Fruit fly (Drosophila melanogaster) ovary, adult (tissue): ENCODE data around the gene CG14182.

ENCODE experiments used
- CG17801 ChIP-seq: fragments of 200-800 bp; optimal IDR thresholded peaks from 2 replicates; lab custom pipeline; 2019; ENCODE audit warnings: missing biosample characterization, mild to moderate bottlenecking, missing genetic modification characterization, moderate library complexity; ENCODE audit not compliant: partially characterized antibody

Gene CG14182

DNA sequence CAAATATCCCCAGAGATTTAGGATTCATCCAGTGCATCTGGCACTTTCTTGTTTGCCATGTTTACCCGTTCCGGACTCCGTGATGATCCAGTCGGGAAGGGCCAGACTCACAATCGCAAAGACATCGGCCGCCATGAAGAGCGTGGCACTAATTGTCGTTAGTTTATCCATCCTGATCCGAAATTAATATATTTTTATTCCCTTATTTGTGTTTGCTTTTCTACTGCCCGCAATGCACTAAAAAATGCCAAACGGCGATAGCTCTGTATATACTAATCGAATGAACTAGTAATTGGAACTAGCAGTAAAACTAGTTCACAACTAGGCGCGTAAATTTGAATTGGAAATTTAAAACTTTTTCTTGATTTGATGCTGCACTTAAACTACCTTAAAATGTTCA lies at the start of gene CG14182:
CG14182 (minus strand) TSS at position 221 of the 400 bp plus-strand sequence.
- peak; percentile 2 for TF ChIP-seq CG17801 (GFP tag; lab: Kevin White, UChicago)

DNA sequence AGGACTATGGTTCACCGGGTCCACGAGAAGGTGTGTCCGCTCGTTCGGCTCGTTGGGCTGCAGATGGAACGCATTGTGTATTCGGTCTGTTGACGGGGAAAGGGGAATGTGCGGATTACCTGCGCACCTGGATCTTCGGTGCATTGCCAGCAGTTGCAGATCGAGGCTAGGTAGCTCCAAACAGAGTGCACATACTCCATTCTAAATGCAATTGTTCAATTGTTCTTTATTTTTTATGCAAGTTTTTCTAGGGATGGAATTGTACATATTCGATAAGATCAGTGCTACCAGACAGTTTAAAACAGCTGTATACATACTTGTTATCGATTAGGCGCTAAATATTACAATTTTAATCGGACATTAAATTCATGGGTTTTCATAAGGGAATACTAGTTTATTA lies 49.1 kb upstream of the CG14182 start, which contains the start of gene Lamtor1:
Lamtor1 (minus strand) TSS at position 268 of the 400 bp plus-strand sequence.
- no peak for TF ChIP-seq CG17801 (GFP tag; lab: Kevin White, UChicago)

DNA sequence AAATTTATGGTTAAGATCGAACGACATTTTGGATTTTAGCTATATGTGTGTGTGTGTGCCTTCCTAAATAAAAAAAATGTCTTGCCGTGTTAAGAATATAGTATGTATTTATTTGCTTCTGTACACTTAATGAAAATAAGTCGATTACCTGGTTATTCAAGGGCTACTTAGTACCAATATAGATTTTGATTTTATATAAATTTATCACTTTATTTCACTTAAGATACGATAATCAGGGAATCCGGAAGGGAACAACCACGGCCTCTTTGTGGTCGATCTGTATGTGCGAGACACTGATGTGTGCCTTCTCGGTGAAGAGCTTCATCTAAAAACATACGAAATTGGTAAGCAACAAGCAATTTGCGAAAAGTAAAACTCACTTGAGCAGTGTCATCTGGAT lies 48.1 kb upstream of the CG14182 start, which contains the start of gene CG14183:
CG14183 (minus strand) TSS at position 101 of the 400 bp plus-strand sequence.
- no peak for TF ChIP-seq CG17801 (GFP tag; lab: Kevin White, UChicago)

DNA sequence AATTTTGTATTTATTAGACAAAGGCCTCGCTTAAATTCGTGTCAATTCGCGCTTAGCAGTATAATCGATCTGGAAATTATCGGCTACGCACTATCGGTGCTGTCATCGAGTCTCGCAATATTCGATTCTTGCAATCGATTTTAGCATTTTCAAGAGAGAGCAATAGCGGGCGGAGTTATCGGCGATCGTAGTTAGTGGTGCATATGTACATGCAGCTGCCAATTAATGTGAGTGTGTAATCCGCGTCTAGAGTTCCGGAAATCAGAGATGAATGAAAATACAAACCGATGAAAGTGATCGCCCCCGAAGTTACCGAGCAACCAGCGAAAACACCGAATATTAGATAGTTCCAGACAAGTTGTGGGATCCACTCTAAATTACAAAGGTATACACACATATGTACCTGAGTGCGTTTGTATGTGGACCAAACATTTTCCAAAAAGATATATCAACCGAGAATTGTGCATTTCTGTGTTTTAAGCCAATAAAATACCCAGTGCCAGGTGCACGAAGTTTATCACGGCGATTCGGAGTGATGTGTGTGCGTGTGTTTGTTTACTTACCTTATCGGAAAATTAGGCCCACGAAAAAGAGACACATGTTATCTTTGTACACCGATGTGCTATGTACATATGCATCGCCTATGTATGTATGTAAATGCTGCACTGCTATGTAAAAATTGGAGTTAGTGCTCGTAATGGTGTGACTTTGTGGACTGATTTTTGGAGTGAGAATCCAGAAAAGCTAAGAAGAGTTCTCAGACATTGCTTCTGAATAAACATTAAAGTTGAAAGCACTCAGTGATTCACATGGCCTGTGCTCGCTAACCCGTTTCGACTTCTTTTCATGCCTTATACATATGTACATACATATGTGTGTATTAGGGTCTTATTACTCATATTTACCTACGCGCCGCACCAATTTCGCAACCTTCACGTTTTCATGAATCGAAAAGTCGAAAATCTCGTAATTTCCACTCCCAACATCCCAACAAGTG lies 27.0 kb upstream of the CG14182 start:
- peak; percentile 5 for TF ChIP-seq CG17801 (GFP tag; lab: Kevin White, UChicago)

DNA sequence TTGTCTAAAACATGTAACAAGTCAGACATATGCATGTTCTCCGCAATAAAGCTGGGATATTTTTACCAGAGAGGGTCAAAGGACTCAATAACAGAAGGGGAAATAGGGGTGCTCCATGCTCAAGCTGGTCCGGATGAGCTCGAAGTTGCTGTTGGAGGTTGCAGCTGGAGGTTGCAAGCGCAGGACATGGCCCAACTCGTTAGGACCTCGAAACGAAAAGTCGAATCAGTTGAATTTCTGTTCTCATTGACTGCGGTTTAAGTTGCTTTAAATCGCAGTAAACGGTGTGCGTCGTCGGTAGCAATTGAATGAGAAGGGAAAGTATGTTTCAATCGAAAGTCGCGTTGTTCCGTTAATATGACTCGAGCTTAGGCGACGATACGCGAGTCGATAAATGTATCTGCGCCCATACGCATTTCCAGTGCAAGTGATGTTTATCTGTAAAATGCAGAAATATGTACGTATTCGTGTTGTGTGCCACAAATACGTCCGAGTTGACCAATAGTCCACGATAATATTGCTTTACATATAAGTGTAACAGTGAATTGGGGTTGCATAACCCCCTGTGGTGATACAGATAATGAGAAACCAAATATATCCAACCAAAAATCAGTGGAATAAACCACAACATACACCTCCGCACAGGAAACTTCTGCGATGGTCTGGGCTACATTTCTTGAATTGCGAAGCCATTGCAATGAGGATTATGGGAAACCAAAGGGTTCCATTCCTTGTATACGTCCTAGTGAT lies 25.6 kb upstream of the CG14182 start, which contains the start of gene kug:
kug (plus strand) TSS at position 269 of the 750 bp plus-strand sequence.
- TF ChIP-seq CG17801 (GFP tag; lab: Kevin White, UChicago) = no peak

DNA sequence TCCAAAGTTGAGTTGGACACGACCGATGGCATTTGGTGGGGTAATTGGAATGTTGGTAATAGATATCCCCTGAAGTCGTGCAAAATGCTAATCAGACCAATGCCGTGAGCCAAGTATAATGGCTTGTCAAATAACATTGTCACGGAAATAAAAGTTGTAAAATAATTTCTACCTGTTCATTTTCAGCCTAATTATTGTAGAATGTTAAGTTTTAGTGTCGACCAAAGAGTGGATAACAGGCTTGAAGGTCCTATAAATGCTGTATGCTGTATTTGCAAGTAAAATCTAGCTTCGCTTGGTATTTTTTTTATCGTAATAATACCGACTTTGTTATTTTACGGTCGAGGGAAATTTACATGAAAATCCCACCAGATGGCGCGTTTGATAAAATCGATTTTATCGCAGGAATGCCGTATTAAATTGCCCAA lies 24.8 kb upstream of the CG14182 start:
- no peak for TF ChIP-seq CG17801 (GFP tag; lab: Kevin White, UChicago)

DNA sequence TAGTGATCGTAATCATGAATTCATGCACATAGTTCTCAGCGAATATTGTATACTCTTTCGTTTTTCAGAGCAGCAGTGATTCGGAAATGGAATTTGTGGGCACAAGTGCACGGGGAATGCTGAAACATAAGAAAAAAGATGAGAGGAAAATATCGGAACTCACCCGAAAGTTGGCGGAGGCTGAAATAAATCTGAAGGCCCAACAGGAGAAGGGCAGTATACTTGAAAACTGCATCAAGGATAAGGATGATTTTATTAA lies 23.6 kb upstream of the CG14182 start:
- no peak for TF ChIP-seq CG17801 (GFP tag; lab: Kevin White, UChicago)

DNA sequence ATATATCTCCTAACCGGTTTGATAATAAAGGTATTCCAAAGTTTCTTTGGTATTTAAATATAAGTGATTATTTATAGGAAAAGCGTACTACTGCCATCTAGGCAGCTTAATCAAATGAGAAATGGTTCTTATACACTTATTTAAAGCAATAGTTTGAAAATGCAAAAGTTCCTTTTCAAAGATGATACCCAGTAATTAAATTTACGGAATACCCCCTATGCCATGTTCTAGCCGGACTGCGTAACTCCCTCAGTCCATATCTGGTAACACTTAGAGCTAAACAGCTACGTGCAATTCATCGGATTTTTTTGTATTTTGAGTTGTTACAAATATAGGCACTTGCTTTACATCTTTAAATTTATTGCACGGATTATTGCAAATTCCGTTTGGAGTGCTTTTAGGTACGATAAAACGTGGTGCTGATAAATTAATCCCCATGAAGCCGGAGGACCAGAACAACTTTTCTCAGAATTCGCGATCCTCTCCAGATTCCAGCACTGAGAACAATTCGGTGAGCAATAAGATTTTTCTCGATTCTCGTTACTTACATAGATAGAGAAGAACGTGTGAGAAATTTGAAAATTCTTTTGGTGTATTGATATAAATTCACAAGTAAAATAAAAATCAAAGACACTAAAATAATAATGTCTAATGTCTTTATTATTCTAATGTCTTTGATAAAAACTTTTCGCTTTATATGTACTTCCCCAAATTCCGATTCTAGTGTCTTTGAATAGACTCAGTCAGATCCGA lies 23.0 kb upstream of the CG14182 start, which contains the start of gene CG7668:
CG7668 (plus strand) TSS at position 255 of the 753 bp plus-strand sequence.
- peak; percentile 82 for TF ChIP-seq CG17801 (GFP tag; lab: Kevin White, UChicago)

DNA sequence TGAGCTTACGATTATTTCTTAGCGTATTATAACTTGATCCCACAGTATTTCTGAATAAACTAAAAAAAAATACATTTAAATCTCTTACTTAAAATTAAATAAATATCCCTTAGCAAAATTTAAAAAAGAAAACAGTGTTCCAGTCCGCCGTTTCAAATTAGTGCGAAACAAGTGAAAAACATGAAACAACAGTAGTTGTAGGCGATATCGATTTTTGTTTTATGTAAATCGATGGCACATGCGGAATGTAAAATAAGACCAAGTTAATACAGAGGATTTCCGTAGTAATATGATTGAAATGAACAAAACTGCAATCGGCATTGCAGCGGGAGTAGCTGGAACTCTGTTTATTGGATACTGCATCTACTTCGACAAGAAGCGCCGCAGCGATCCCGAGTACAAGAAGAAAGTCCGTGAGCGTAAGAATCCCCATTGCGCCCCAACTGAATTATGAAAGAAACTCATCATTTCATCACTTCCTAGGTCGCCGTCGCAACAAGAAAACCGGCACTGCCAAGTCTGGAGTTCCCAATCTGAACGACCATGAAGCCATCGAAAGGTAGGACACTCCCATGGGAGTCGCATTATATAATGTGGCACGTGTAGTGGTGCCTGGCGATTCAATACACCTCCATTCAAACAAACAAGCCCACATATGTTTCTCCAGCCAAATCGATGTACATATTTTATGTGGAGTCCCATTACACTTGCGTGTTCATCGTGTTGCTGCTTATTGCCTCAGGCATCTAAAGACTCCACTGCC lies 21.4 kb upstream of the CG14182 start:
- TF ChIP-seq CG17801 (GFP tag; lab: Kevin White, UChicago) = no peak

DNA sequence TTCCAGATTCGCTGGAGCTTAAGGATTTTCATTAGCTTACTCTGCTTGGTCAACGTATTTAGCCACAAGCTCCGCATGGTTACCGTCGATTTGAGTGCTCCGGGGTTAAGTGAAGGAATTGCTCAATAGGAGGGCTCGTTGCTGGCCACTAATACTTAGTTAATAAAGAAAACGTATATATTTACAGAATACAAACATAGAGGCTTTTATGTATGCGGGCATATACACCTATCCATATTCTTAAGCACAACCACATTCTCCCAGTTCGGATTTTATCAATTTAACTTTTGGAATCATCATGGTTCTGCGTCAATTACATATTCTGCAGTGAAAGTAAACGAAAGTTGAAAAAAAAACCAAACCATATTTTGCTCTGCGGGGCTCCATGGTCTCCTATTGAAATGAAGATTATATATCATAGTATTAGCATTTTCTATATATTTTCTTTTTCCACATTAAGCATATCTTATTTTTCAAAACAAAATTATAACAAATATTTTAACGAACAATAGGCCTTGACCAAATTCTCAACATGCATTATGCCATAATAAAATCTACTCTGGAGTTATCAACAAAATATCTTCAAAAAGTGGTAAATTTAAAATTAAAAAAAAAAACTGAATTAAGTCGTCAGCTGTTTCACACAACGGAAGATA lies 20.6 kb upstream of the CG14182 start, which contains the start of the genes Tom20 and Gabat:
Tom20 (plus strand) TSS at position 564 of the 656 bp plus-strand sequence.
Gabat (minus strand) TSS at position 606 of the 656 bp plus-strand sequence.
- no peak for TF ChIP-seq CG17801 (GFP tag; lab: Kevin White, UChicago)

DNA sequence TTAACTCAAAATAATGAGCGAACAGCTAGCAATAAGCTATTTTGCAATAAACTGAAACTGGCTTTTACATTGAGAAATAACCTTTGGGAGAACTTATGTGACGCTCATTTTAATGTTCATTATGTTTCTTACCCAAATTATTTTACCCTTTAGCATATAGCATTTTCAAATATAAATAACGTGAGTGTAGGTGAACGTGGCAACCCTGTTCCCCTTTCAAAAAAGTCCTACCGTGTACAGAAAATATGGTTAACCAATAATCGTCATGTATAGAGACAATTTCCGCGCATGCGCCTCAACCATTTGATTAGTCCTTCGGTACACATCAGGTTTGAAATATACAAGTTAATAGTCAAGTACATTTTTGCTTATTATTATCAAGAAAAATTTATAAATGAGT lies 14.4 kb upstream of the CG14182 start:
- no peak for TF ChIP-seq CG17801 (GFP tag; lab: Kevin White, UChicago)

DNA sequence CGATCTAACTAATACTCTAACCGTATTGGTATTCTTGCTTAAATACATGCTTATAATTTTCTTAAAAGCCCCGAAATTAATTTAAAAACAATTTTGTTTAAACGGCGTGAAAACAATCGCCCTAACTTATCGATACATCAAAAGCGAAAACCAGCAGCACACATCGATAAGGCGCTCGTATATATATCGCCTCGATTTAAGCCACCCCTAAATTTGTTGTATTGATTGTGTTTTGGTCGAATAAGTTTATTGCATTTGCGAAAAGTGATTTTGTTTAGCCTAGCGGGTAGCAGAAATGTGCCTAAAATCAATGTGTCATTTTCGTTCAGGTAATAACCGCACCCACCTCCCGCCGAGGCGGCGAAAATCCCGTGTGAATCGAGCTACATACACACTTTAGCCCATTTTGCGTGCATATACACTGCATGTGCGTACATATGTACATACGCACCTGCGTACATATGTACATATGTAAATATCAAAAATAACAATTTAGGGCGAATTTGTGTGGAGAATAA lies 12.2 kb upstream of the CG14182 start, which contains the start of the genes CG7646 and Nca:
CG7646 (plus strand) TSS at position 174 of the 518 bp plus-strand sequence.
Nca (plus strand) TSS at position 174 of the 518 bp plus-strand sequence.
- no peak for TF ChIP-seq CG17801 (GFP tag; lab: Kevin White, UChicago)

DNA sequence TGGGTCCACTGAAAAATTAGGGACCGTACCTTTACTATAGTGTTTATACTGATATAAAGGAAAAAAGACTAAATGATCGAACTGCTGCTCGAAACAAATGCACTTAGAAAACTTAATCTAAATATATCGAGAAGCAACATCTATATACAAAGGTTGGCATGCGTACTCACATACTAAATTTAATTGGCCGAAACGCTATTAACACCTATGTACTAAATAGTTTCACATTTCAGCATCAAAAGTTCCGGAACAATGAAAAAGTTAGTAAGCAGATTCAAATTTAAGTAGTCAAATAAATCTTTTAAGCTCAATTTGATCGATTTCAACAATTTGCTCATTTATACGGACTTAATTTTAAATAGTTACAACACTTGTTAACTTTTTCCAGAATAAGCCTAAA lies 11.5 kb upstream of the CG14182 start, which contains the start of gene fln:
fln (minus strand) TSS at position 101 of the 400 bp plus-strand sequence.
- TF ChIP-seq CG17801 (GFP tag; lab: Kevin White, UChicago) = no peak
